Worm (Caenorhabditis elegans): ENCODE measurements around the gene T12G3.11.

Gene T12G3.11

DNA sequence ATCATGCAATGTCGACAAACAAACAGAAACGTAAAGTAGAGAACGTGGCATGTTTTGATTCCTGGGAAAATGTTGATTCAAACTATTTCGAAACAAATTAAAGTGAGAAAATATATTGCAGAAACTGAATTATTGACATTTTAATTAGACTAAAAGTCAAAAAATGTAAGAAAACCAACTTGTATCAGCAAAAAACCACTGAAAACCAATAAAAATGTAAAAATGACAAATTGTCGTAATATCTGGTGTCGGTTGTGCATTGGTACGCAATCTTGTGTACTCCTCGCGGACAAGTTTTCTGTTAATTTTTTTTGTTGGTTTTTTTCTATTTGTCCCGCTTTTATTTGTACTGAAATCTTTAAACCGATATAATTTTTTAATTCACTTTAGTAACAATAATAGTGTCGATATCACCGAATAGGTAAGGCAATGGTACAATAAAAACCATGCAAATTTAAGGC is at the start of gene T12G3.11:
Gene T12G3.11 (minus strand): TSS at position 51 of the 461 bp plus-strand sequence.
- TF ChIP-seq dve-1 (tag; optimal IDR thresholded peaks at IDR 0.05; ENCODE audit: insufficient read depth) (peak; percentile 39), lin-38 (GFP tag; IDR thresholded peaks at IDR 0.05) (peak; percentile 42), dmd-6 (GFP tag; IDR thresholded peaks at IDR 0.05) (0 out of 2 replicates have a peak, but pooled peaks have one; percentile 8), F10B5.3 (tag; optimal IDR thresholded peaks at IDR 0.05) (no peak), T20F7.1 (GFP tag; optimal IDR thresholded peaks at IDR 0.05) (peak; percentile 49), ztf-7 (tag; optimal IDR thresholded peaks at IDR 0.05) (peak; percentile 86), nhr-111 (GFP tag; optimal IDR thresholded peaks at IDR 0.05) (no peak), mep-1 (tag; optimal IDR thresholded peaks at IDR 0.05) (peak; percentile 29), hlh-30 (tag; optimal IDR thresholded peaks at IDR 0.05; ENCODE audit: insufficient read depth) (peak; percentile 12), nhr-237 (tag; optimal IDR thresholded peaks at IDR 0.05) (no peak), nhr-77 (tag; optimal IDR thresholded peaks at IDR 0.05) (no peak), daf-16 (GFP tag; optimal IDR thresholded peaks at IDR 0.05) (no peak), daf-16 (tag; optimal IDR thresholded peaks at IDR 0.05) (peak; percentile 44), nhr-11 (tag; optimal IDR thresholded peaks at IDR 0.05) (no peak), dpl-1 (GFP tag; optimal IDR thresholded peaks at IDR 0.05) (peak; percentile 61), lsy-2 (tag; optimal IDR thresholded peaks at IDR 0.05) (peak in 1 of 2 experiments; percentile 79)

DNA sequence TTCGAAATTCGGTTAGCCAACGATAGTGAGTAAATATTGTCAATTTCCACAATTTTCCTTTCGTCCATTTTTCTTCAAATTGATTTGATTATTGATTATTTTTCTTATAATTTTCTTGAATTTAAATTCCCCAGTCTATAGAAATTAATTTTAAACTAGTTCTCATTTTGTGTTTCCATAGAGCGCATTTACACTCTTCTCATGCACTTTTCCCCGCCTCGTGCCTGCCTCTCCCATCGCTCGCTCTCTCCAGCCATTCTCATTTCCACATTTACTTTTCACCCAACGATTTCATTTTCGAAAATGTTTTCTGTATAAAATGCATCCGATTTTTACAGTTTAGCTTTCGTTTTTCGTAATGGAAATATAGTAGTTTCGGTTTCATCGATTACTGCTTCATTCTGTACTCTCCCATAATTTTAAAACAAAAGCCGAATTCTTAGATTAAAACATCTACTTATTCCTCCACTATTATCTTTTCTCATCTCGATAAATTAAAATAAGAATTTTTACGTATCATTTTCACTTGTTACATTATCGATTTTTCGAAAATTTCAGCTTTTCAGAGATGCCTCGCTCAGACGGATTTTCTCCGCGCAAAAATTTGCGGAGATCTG is 49.4 kb upstream of the T12G3.11 start, which contains the start of gene lex-1:
Gene lex-1 (plus strand): TSS at position 567 of the 617 bp plus-strand sequence.
- no peak for TF ChIP-seq unc-39 (tag; optimal IDR thresholded peaks at IDR 0.05)
- TF ChIP-seq nhr-237 (tag; optimal IDR thresholded peaks at IDR 0.05), result no peak
- 0 out of 2 replicates have a peak, but pooled peaks have one; percentile 25 for TF ChIP-seq hmg-1.1 (GFP tag; IDR thresholded peaks at IDR 0.05)
- peak in 1 of 2 experiments; percentile 64 for TF ChIP-seq lsy-2 (tag; optimal IDR thresholded peaks at IDR 0.05)
- no peak for TF ChIP-seq F26F4.8 (GFP tag; conservative IDR thresholded peaks at IDR 0.05)
- no peak for TF ChIP-seq duxl-1 (tag; optimal IDR thresholded peaks at IDR 0.05; ENCODE audit: poor library complexity)
- no peak for TF ChIP-seq R02D3.7 (tag; optimal IDR thresholded peaks at IDR 0.05)
- no peak for TF ChIP-seq ctbp-1 (GFP tag; IDR thresholded peaks at IDR 0.05)
- no peak for TF ChIP-seq ztf-11 (tag; optimal IDR thresholded peaks at IDR 0.05)
- peak; percentile 46 for TF ChIP-seq mep-1 (tag; optimal IDR thresholded peaks at IDR 0.05)
- TF ChIP-seq lin-38 (GFP tag; IDR thresholded peaks at IDR 0.05), result peak; percentile 81
- TF ChIP-seq cey-2 (tag; optimal IDR thresholded peaks at IDR 0.05; ENCODE audit: borderline replicate concordance, insufficient read depth), result no peak
- TF ChIP-seq ztf-7 (tag; optimal IDR thresholded peaks at IDR 0.05), result no peak
- TF ChIP-seq mdl-1 (tag; optimal IDR thresholded peaks at IDR 0.05), result peak in 1 of 2 experiments; percentile 84
- TF ChIP-seq hif-1 (tag; optimal IDR thresholded peaks at IDR 0.05), result peak in 1 of 2 experiments; percentile 1
- peak; percentile 69 for TF ChIP-seq dpl-1 (GFP tag; optimal IDR thresholded peaks at IDR 0.05)
- TF ChIP-seq zag-1 (tag; optimal IDR thresholded peaks at IDR 0.05), result no peak
- TF ChIP-seq Y48G9A.11 (GFP tag; IDR thresholded peaks at IDR 0.05), result no peak
- peak; percentile 48 for TF ChIP-seq ama-1 (optimal IDR thresholded peaks at IDR 0.05)
- TF ChIP-seq hlh-30 (tag; optimal IDR thresholded peaks at IDR 0.05; ENCODE audit: insufficient read depth), result peak; percentile 90
- peak; percentile 19 for TF ChIP-seq nhr-28 (tag; optimal IDR thresholded peaks at IDR 0.05)
- no peak for TF ChIP-seq nhr-102 (tag; optimal IDR thresholded peaks at IDR 0.05)
- no peak for TF ChIP-seq skn-1 (tag; optimal IDR thresholded peaks at IDR 0.05)

DNA sequence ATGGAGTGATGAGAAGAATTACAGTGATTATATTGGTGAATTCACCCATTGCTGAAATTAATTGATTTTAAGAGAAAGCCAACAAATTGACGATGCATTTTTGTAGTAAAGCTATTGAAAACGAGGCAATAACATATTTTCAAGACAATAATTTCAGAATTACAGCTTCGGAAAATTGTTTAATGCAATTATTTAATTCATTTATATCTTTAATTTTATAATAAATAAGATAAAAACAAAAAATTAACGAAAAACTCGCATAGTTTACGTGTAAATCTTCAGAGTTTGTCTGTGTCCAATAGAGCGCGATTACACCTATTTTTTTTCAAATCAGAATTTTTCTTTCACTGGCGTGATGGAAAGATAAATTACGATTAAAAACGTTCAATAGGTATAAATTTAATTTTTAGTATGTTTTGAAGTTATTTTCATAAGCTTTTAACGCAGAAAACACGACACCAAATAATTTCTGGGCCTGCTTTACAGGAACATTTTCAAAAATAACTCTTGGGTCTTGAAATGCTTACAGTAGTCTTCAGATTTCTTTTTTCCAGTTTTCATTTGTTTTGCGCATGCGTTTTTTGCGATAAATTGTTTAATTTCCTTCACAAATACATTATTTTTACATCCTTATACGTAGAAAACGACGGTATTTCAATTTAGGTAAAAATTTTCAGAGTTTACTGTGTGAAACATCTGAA is 48.7 kb upstream of the T12G3.11 start, which contains the start of gene tmed-1:
Gene tmed-1 (minus strand): TSS at position 51 of the 701 bp plus-strand sequence.
- no peak for TF ChIP-seq hlh-11 (tag; optimal IDR thresholded peaks at IDR 0.05)
- TF ChIP-seq T26A8.4 (GFP tag; IDR thresholded peaks at IDR 0.05), result no peak
- TF ChIP-seq nhr-42 (GFP tag; IDR thresholded peaks at IDR 0.05), result no peak
- TF ChIP-seq lin-13 (GFP tag; optimal IDR thresholded peaks at IDR 0.05), result no peak
- TF ChIP-seq lin-29 (GFP tag; IDR thresholded peaks at IDR 0.05), result no peak
- TF ChIP-seq set-16 (GFP tag; IDR thresholded peaks at IDR 0.05), result no peak
- TF ChIP-seq zip-2 (tag; optimal IDR thresholded peaks at IDR 0.05), result no peak
- TF ChIP-seq ceh-62 (tag; optimal IDR thresholded peaks at IDR 0.05), result no peak
- no peak for TF ChIP-seq nhr-48 (tag; optimal IDR thresholded peaks at IDR 0.05)
- TF ChIP-seq ceh-28 (tag; optimal IDR thresholded peaks at IDR 0.05), result no peak
- no peak for TF ChIP-seq mxl-2 (GFP tag; conservative IDR thresholded peaks at IDR 0.05)
- no peak for TF ChIP-seq nhr-102 (tag; optimal IDR thresholded peaks at IDR 0.05)
- TF ChIP-seq mdl-1 (tag; optimal IDR thresholded peaks at IDR 0.05), result no peak
- no peak for TF ChIP-seq unc-62 (GFP tag; optimal IDR thresholded peaks at IDR 0.05 in 1 of 2)
- TF ChIP-seq unc-62 (tag; optimal IDR thresholded peaks at IDR 0.05), result no peak
- TF ChIP-seq aha-1 (tag), result no peak
- no peak for TF ChIP-seq ztf-11 (tag; optimal IDR thresholded peaks at IDR 0.05)
- TF ChIP-seq duxl-1 (tag; optimal IDR thresholded peaks at IDR 0.05; ENCODE audit: poor library complexity), result no peak
- no peak for TF ChIP-seq nhr-237 (tag; optimal IDR thresholded peaks at IDR 0.05)

Data from whole organism, L4 larva.